Fruit fly (Drosophila melanogaster): Measurements from ENCODE around the gene PGRP-LF.
A peak's percentile ranks its signal among the peaks of the same experiment; 100 is the strongest.

The PGRP-LF gene

dm6 chr3L:9357830-9358712, 8.7 kb downstream of the PGRP-LF start (continued):
- TF ChIP-seq Mio (GFP tag; optimal IDR thresholded peaks at IDR 0.05) = no peak
- TF ChIP-seq N (GFP tag; optimal IDR thresholded peaks at IDR 0.05) = no peak

dm6 chr3L:9358713-9359040, 9.3 kb downstream of the PGRP-LF start, which contains the start of the genes UGP and Svip:
UGP (minus strand) TSS chr3L:9358935.
Svip (plus strand) TSS chr3L:9358999.
- TF ChIP-seq GATAd (GFP tag; optimal IDR thresholded peaks at IDR 0.05) = no peak
- no peak for TF ChIP-seq fru (GFP tag; optimal IDR thresholded peaks at IDR 0.05)
- TF ChIP-seq Dif (GFP tag; optimal IDR thresholded peaks at IDR 0.05; ENCODE audit: partially characterized antibody) = no peak
- no peak for TF ChIP-seq woc (GFP tag; optimal IDR thresholded peaks at IDR 0.05)
- no peak for TF ChIP-seq HLH106 (tag; optimal IDR thresholded peaks at IDR 0.05)
- no peak for TF ChIP-seq dsf (GFP tag; optimal IDR thresholded peaks at IDR 0.05; ENCODE audit: borderline replicate concordance)
- TF ChIP-seq sv (GFP tag; optimal IDR thresholded peaks at IDR 0.05) = no peak
- TF ChIP-seq rgr (GFP tag; optimal IDR thresholded peaks at IDR 0.05) = peak; percentile 36
- no peak for TF ChIP-seq jim (GFP tag; optimal IDR thresholded peaks at IDR 0.05)
- no peak for TF ChIP-seq CrebA (GFP tag; optimal IDR thresholded peaks at IDR 0.05; ENCODE audit: borderline replicate concordance)
- TF ChIP-seq OdsH (GFP tag; optimal IDR thresholded peaks at IDR 0.05) = peak; percentile 27
- TF ChIP-seq tai (GFP tag; optimal IDR thresholded peaks at IDR 0.05) = no peak
- TF ChIP-seq CG9705 (GFP tag; optimal IDR thresholded peaks at IDR 0.05) = no peak
- TF ChIP-seq Dfd (GFP tag; optimal IDR thresholded peaks at IDR 0.05) = no peak
- TF ChIP-seq dmrt93B (GFP tag; optimal IDR thresholded peaks at IDR 0.05) = no peak
- no peak for TF ChIP-seq Mio (GFP tag; optimal IDR thresholded peaks at IDR 0.05)
- TF ChIP-seq usp (GFP tag; optimal IDR thresholded peaks at IDR 0.05) = no peak
- no peak for TF ChIP-seq Hr78 (GFP tag; optimal IDR thresholded peaks at IDR 0.05)
- no peak for TF ChIP-seq Jra (GFP tag; optimal IDR thresholded peaks at IDR 0.05)
- TF ChIP-seq Myc (optimal IDR thresholded peaks at IDR 0.05) = no peak
- peak; percentile 57 for TF ChIP-seq Hr83 (GFP tag; optimal IDR thresholded peaks at IDR 0.05; ENCODE audit: poor library complexity, severe bottlenecking)
- no peak for TF ChIP-seq ey (GFP tag; optimal IDR thresholded peaks at IDR 0.05)
- TF ChIP-seq br (GFP tag; optimal IDR thresholded peaks at IDR 0.05) = no peak
- no peak for TF ChIP-seq Abd-B (GFP tag; optimal IDR thresholded peaks at IDR 0.05)
- TF ChIP-seq dl (GFP tag; optimal IDR thresholded peaks at IDR 0.05; ENCODE audit: insufficient read depth in 1 of 2, partially characterized antibody in 2 of 2) = no peak
- no peak for TF ChIP-seq h (GFP tag; optimal IDR thresholded peaks at IDR 0.05)
- TF ChIP-seq brk (GFP tag; optimal IDR thresholded peaks at IDR 0.05) = peak; percentile 56
- no peak for TF ChIP-seq pan (optimal IDR thresholded peaks at IDR 0.05)
- TF ChIP-seq psq (GFP tag; optimal IDR thresholded peaks at IDR 0.05) = peak; percentile 57
- no peak for TF ChIP-seq CG32264 (GFP tag; optimal IDR thresholded peaks at IDR 0.05)
- TF ChIP-seq N (GFP tag; optimal IDR thresholded peaks at IDR 0.05) = no peak
- TF ChIP-seq foxo (GFP tag; optimal IDR thresholded peaks at IDR 0.05) = peak; percentile 19 to 38
- TF ChIP-seq lola (GFP tag; optimal IDR thresholded peaks at IDR 0.05) = no peak
- TF ChIP-seq Rel (GFP tag; optimal IDR thresholded peaks at IDR 0.05) = no peak
- TF ChIP-seq Rel (tag; optimal IDR thresholded peaks at IDR 0.05) = peak; percentile 31
- peak; percentile 45 for TF ChIP-seq sage (GFP tag; optimal IDR thresholded peaks at IDR 0.05)
- peak; percentile 5 for TF ChIP-seq Sp1 (GFP tag; optimal IDR thresholded peaks at IDR 0.05)
- peak; percentile 35 for TF ChIP-seq Hnf4 (GFP tag; optimal IDR thresholded peaks at IDR 0.05)
- TF ChIP-seq Vsx2 (GFP tag; optimal IDR thresholded peaks at IDR 0.05; ENCODE audit: partially characterized antibody) = no peak

DNA sequence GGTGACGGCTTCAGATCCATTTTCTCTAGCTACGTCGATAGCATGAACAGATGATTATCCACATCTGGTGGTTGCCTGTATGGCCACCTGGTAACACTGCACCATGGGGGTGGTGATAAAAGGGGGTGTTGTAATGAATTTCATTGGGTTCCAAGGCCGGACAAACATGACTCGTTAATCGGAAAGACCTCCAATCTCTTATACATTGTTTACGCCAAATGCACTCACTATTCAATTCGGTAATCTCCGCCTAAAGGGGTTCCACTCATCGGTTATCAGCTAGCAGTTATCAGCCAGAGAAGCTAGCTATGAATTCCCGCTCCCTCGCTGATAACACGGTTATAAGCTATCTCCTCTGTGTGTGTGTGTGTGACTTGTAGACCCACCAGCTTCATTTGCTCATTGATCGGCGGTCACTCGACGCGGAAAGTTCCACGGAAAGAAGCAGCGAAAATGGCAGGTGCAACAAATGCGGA, 10.8 kb downstream of the PGRP-LF start, which contains the start of gene Pdxk:
TSS of gene Pdxk (plus strand) at position 100 of the 476 bp plus-strand sequence.
- TF ChIP-seq Hr78 (GFP tag; optimal IDR thresholded peaks at IDR 0.05) (no peak), lola (GFP tag; optimal IDR thresholded peaks at IDR 0.05) (no peak), rgr (GFP tag; optimal IDR thresholded peaks at IDR 0.05) (peak; percentile 42), OdsH (GFP tag; optimal IDR thresholded peaks at IDR 0.05) (no peak), Rel (GFP tag; optimal IDR thresholded peaks at IDR 0.05) (no peak), Rel (tag; optimal IDR thresholded peaks at IDR 0.05) (peak; percentile 87), jim (GFP tag; optimal IDR thresholded peaks at IDR 0.05) (no peak), usp (GFP tag; optimal IDR thresholded peaks at IDR 0.05) (no peak), Sp1 (GFP tag; optimal IDR thresholded peaks at IDR 0.05) (peak; percentile 51), dl (GFP tag; optimal IDR thresholded peaks at IDR 0.05; ENCODE audit: insufficient read depth in 1 of 2, partially characterized antibody in 2 of 2) (peak in 1 of 2 experiments; percentile 35), Dif (GFP tag; optimal IDR thresholded peaks at IDR 0.05; ENCODE audit: partially characterized antibody) (peak; percentile 28)
